Worm (Caenorhabditis elegans): Measurements from ENCODE around the gene C18D4.3.

The C18D4.3 gene

ce11 chrV:17558946-17559345 lies 26.4 kb upstream of the C18D4.3 start, which contains the start of gene fbxa-172:
Gene fbxa-172 (plus strand): TSS chrV:17559246.
- TF ChIP-seq nhr-10 (tag; optimal IDR thresholded peaks at IDR 0.05) (no peak), ztf-11 (tag; optimal IDR thresholded peaks at IDR 0.05) (no peak), fos-1 (tag; optimal IDR thresholded peaks at IDR 0.05) (no peak), ztf-4 (tag; optimal IDR thresholded peaks at IDR 0.05) (no peak), C34F6.9 (tag; optimal IDR thresholded peaks at IDR 0.05) (no peak), mdl-1 (tag; optimal IDR thresholded peaks at IDR 0.05) (no peak), unc-62 (GFP tag; optimal IDR thresholded peaks at IDR 0.05) (no peak), egl-27 (tag; optimal IDR thresholded peaks at IDR 0.05) (no peak), snpc-4 (tag; optimal IDR thresholded peaks at IDR 0.05) (no peak), ztf-1 (GFP tag; conservative IDR thresholded peaks at IDR 0.05) (no peak), zag-1 (tag; optimal IDR thresholded peaks at IDR 0.05) (no peak), nhr-25 (tag; optimal IDR thresholded peaks at IDR 0.05) (no peak), ceh-82 (tag; optimal IDR thresholded peaks at IDR 0.05) (no peak), nhr-12 (tag; optimal IDR thresholded peaks at IDR 0.05) (no peak), nhr-237 (tag; optimal IDR thresholded peaks at IDR 0.05) (no peak), dmd-4 (tag; optimal IDR thresholded peaks at IDR 0.05) (no peak), nhr-77 (tag; optimal IDR thresholded peaks at IDR 0.05) (no peak), aly-2 (tag; optimal IDR thresholded peaks at IDR 0.05) (no peak), lin-11 (tag; optimal IDR thresholded peaks at IDR 0.05) (no peak), peb-1 (tag; optimal IDR thresholded peaks at IDR 0.05) (no peak)

- TF ChIP-seq lin-39 (tag; optimal IDR thresholded peaks at IDR 0.05), result no peak
- TF ChIP-seq aly-2 (tag; optimal IDR thresholded peaks at IDR 0.05), result no peak
- no peak for TF ChIP-seq ceh-16 (tag; optimal IDR thresholded peaks at IDR 0.05)
- TF ChIP-seq Y55F3AM.14 (GFP tag; optimal IDR thresholded peaks at IDR 0.05), result no peak
- TF ChIP-seq ztf-4 (tag; optimal IDR thresholded peaks at IDR 0.05), result no peak
- TF ChIP-seq mbf-1 (tag; optimal IDR thresholded peaks at IDR 0.05), result no peak
- TF ChIP-seq C34F6.9 (tag; optimal IDR thresholded peaks at IDR 0.05), result no peak
These were observed 25.8 kb upstream of the C18D4.3 start, which contains the start of gene fbxa-174 for ce11 chrV:17558377-17558776. Gene fbxa-174 (minus strand): TSS chrV:17558477.

- TF ChIP-seq blmp-1 (tag; optimal IDR thresholded peaks at IDR 0.05; ENCODE audit: insufficient read depth) (no peak), unc-55 (GFP tag; optimal IDR thresholded peaks at IDR 0.05) (no peak), nhr-12 (tag; optimal IDR thresholded peaks at IDR 0.05) (no peak), aly-2 (tag; optimal IDR thresholded peaks at IDR 0.05) (no peak), nhr-11 (tag; optimal IDR thresholded peaks at IDR 0.05) (no peak), ceh-16 (tag; optimal IDR thresholded peaks at IDR 0.05) (no peak), elt-3 (tag; optimal IDR thresholded peaks at IDR 0.05) (no peak), lin-13 (GFP tag; optimal IDR thresholded peaks at IDR 0.05) (no peak), ama-1 (optimal IDR thresholded peaks at IDR 0.05) (no peak), C34F6.9 (tag; optimal IDR thresholded peaks at IDR 0.05) (no peak), crh-2 (tag; optimal IDR thresholded peaks at IDR 0.05) (no peak), nhr-10 (tag; optimal IDR thresholded peaks at IDR 0.05) (no peak), nhr-23 (tag; optimal IDR thresholded peaks at IDR 0.05) (no peak), skn-1 (tag; optimal IDR thresholded peaks at IDR 0.05) (no peak)
These were observed 20.2 kb upstream of the C18D4.3 start, which contains the start of gene C38D9.8 for ce11 chrV:17552759-17553158. Gene C38D9.8 (minus strand): TSS chrV:17552859.

ce11 chrV:17551396-17551795 lies 18.8 kb upstream of the C18D4.3 start:
- TF ChIP-seq nhr-11 (tag; optimal IDR thresholded peaks at IDR 0.05) (no peak), R02D3.7 (tag; optimal IDR thresholded peaks at IDR 0.05) (no peak)

DNA sequence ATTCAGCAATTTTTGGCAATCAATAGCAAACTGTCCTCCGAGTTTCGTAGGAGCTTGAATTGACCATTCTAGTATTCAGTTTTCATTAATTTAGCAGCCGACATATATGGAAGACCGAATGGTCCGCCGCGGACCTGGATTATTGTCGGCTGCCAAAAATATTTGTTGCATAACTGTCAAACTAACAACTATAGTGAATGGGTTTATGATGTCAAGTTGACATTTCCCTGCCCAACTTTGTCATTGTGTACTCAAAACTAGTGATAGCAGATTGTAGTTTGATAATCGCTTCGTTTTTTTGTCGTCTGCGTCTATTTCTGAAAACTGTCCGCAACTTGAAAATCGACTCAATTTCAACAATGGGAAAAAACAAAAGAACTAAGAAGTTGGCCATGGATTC lies 16.8 kb upstream of the C18D4.3 start, which contains the start of gene fbxa-176:
TSS of gene fbxa-176 (plus strand) at position 314 of the 400 bp plus-strand sequence.
- peak; percentile 41 for TF ChIP-seq fos-1 (tag; optimal IDR thresholded peaks at IDR 0.05)
- no peak for TF ChIP-seq egl-27 (tag; optimal IDR thresholded peaks at IDR 0.05)

DNA sequence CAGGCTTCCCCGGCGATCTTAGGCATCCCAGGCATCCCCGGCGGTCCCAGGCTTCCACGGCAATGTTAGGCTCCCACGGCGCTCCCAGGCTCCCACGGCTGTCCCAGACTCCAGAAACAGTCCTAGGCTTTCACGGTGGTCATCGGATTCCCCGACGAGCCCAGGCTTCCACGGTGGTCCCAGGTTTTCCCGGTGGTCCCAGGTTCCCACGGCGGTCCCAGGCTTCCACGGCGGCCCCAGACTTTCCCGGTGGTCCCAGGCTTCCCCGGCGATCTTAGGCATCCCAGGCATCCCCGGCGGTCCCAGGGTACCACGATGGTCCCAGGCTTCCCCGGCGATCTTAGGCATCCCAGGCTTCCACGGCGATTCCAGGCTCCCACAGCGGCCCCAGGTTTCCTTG lies 16.0 kb upstream of the C18D4.3 start:
- TF ChIP-seq ZK546.5 (tag; optimal IDR thresholded peaks at IDR 0.05), result no peak
- TF ChIP-seq snpc-4 (tag; optimal IDR thresholded peaks at IDR 0.05), result no peak
- no peak for TF ChIP-seq elt-3 (tag; optimal IDR thresholded peaks at IDR 0.05)
- TF ChIP-seq sma-9 (GFP tag; optimal IDR thresholded peaks at IDR 0.05), result no peak
- no peak for TF ChIP-seq sma-9 (tag; optimal IDR thresholded peaks at IDR 0.05)
- no peak for TF ChIP-seq lin-39 (tag; optimal IDR thresholded peaks at IDR 0.05)
- no peak for TF ChIP-seq nhr-6 (tag; optimal IDR thresholded peaks at IDR 0.05)
- no peak for TF ChIP-seq nhr-25 (tag; optimal IDR thresholded peaks at IDR 0.05)
- no peak for TF ChIP-seq nhr-77 (tag; optimal IDR thresholded peaks at IDR 0.05)
- TF ChIP-seq crh-2 (tag; optimal IDR thresholded peaks at IDR 0.05), result no peak
- no peak for TF ChIP-seq Y55F3AM.14 (GFP tag; optimal IDR thresholded peaks at IDR 0.05)
